Worm (Caenorhabditis elegans) whole organism, mixed stage, embryonic: ENCODE results near the gene ZK643.2.

Experiments
- ces-1 ChIP-seq: fragments of 150-350 bp; optimal IDR thresholded peaks from 2 replicates; lab custom pipeline; 2014; ENCODE audit warnings: missing biosample characterization, missing genetic modification reagents, missing genetic modification characterization
- drap-1 ChIP-seq: fragments of 200-800 bp; sonication (Bioruptor generic); optimal IDR thresholded peaks from 3 replicates; lab custom pipeline; 2018; ENCODE audit warnings: mild to moderate bottlenecking, missing genetic modification characterization, missing compliant biosample characterization
- elt-3 ChIP-seq: fragments of 150-350 bp; optimal IDR thresholded peaks from 2 replicates; lab custom pipeline; 2014; ENCODE audit warnings: missing biosample characterization, missing genetic modification characterization
- nhr-12 ChIP-seq: fragments of 150-350 bp; optimal IDR thresholded peaks from 2 replicates; lab custom pipeline; 2014; ENCODE audit warnings: missing biosample characterization, missing genetic modification characterization
- nhr-237 ChIP-seq: fragments of 150-350 bp; optimal IDR thresholded peaks from 2 replicates; lab custom pipeline; 2014; ENCODE audit warnings: missing biosample characterization, missing genetic modification characterization
- nhr-76 ChIP-seq: sonication (generic microtip); optimal IDR thresholded peaks from 2 replicates; lab custom pipeline; 2017; ENCODE audit warnings: missing biosample characterization, missing genetic modification characterization
- pha-4 ChIP-seq: fragments of 150-350 bp; optimal IDR thresholded peaks from 2 replicates; lab custom pipeline; 2018; ENCODE audit warnings: missing biosample characterization, missing genetic modification reagents, missing genetic modification characterization
- sptf-1 ChIP-seq: sonication (generic microtip); optimal IDR thresholded peaks from 2 replicates; lab custom pipeline; 2017; ENCODE audit warnings: mild to moderate bottlenecking, missing genetic modification characterization, moderate library complexity, missing compliant biosample characterization
- unc-39 ChIP-seq: fragments of 150-350 bp; optimal IDR thresholded peaks from 2 replicates; lab custom pipeline; 2014; ENCODE audit warnings: missing biosample characterization, missing genetic modification characterization
- unc-62 ChIP-seq: fragments of 150-350 bp; optimal IDR thresholded peaks from 2 replicates; lab custom pipeline; 2014; ENCODE audit warnings: missing biosample characterization, missing genetic modification reagents, missing genetic modification characterization
- ztf-11 ChIP-seq: fragments of 150-350 bp; optimal IDR thresholded peaks from 2 replicates; lab custom pipeline; 2014; ENCODE audit warnings: missing biosample characterization, missing genetic modification characterization

DNA sequence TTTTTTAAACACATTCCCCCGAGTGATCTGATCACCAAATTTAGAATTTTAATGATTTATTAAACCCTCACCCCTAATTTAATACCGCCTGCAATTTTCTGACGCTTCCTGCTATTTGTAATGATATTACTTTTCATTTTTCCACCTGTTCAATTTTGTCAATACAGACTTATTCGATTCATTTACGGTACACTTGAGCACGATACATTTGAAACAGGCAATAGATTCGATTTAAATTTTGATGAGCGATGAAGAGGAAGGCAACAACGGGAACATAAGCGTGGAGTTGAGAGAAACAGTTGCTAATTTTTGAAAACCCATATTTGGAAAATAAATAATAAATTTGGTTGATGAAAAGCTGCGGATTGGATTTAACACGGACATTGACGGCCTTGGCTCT is 48.3 kb downstream of the ZK643.2 start:
- no peak for TF ChIP-seq ztf-11 (tag; lab: Kevin White, UChicago)
- no peak for TF ChIP-seq nhr-76 (tag; lab: Kevin White, UChicago)
- TF ChIP-seq nhr-237 = no peak
- no peak for TF ChIP-seq nhr-12 (tag; lab: Kevin White, UChicago)
- no peak for TF ChIP-seq ces-1 (GFP tag; lab: Kevin White, UChicago)
- no peak for TF ChIP-seq drap-1 (GFP tag; lab: Kevin White, UChicago)
- TF ChIP-seq pha-4 (tag; lab: Kevin White, UChicago) = no peak
- TF ChIP-seq sptf-1 (tag; lab: Kevin White, UChicago) = no peak
- TF ChIP-seq unc-39 (tag; lab: Kevin White, UChicago) = no peak
- TF ChIP-seq elt-3 = no peak
- TF ChIP-seq unc-62 (GFP tag; lab: Kevin White, UChicago) = no peak
